Worm (Caenorhabditis elegans): ENCODE measurements around the gene C18A11.4.

ce11 chrX:8022728-8023127 lies 22.6 kb upstream of the C18A11.4 start:
- TF ChIP-seq F13H6.1 (tag; optimal IDR thresholded peaks at IDR 0.05), result no peak
- no peak for TF ChIP-seq eyg-1 (tag; optimal IDR thresholded peaks at IDR 0.05)
- TF ChIP-seq ceh-9 (tag; optimal IDR thresholded peaks at IDR 0.05), result no peak
- TF ChIP-seq unc-3 (GFP tag; conservative IDR thresholded peaks at IDR 0.05), result no peak
- TF ChIP-seq unc-3 (tag; optimal IDR thresholded peaks at IDR 0.05), result no peak
- no peak for TF ChIP-seq tbx-7 (tag; optimal IDR thresholded peaks at IDR 0.05)
- no peak for TF ChIP-seq hlh-30 (tag; optimal IDR thresholded peaks at IDR 0.05; ENCODE audit: insufficient read depth)
- no peak for TF ChIP-seq syd-9 (tag; optimal IDR thresholded peaks at IDR 0.05)
- no peak for TF ChIP-seq ceh-18 (tag; optimal IDR thresholded peaks at IDR 0.05)
- TF ChIP-seq ama-1 (optimal IDR thresholded peaks at IDR 0.05), result no peak
